Fruit fly (Drosophila melanogaster): ENCODE data around the gene CG3223.

- TF ChIP-seq Myc (optimal IDR thresholded peaks at IDR 0.05) (no peak), Sin3A (optimal IDR thresholded peaks at IDR 0.05) (no peak), h (optimal IDR thresholded peaks at IDR 0.05) (no peak), ttk (optimal IDR thresholded peaks at IDR 0.05) (no peak)
Measured at dm6 chr3R:7998778-7999177, 10.4 kb upstream of the CG3223 start.

All from Kc167 (cell line).